Fruit fly (Drosophila melanogaster) whole organism, embryonic: Measurements from ENCODE around the gene Sodh2.

ENCODE experiments used
- Blimp-1 ChIP-seq: fragments of 200-800 bp; sonication (Bioruptor generic); optimal IDR thresholded peaks from 3 replicates; lab custom pipeline; 2018; ENCODE audit warnings: missing biosample characterization, missing genetic modification characterization, mild to moderate bottlenecking, moderate library complexity, missing genetic modification reagents
- Bteb2 ChIP-seq: fragments of 200-800 bp; sonication (Bioruptor generic); optimal IDR thresholded peaks from 2 replicates; lab custom pipeline; 2016; ENCODE audit warnings: missing biosample characterization, missing genetic modification characterization
- CG10654 ChIP-seq: fragments of 200-800 bp; sonication (Bioruptor generic); optimal IDR thresholded peaks from 2 replicates; lab custom pipeline; 2016; ENCODE audit warnings: missing biosample characterization, missing genetic modification characterization
- CG11560 ChIP-seq: fragments of 200-800 bp; sonication (Bioruptor generic); IDR thresholded peaks from 3 replicates; pipeline ENCODE4 v1.3.6; 2022; ENCODE audit warnings: missing biosample characterization, missing genetic modification characterization
- CG11695 ChIP-seq: fragments of 200-800 bp; sonication (Bioruptor generic); IDR thresholded peaks from 3 replicates; pipeline ENCODE4 v1.3.6; 2022; ENCODE audit warnings: missing biosample characterization, missing genetic modification characterization
- CG12071 ChIP-seq: fragments of 200-800 bp; sonication (Bioruptor generic); optimal IDR thresholded peaks from 3 replicates; lab custom pipeline; 2018; ENCODE audit warnings: missing biosample characterization, mild to moderate bottlenecking, missing genetic modification characterization
- CG12236 ChIP-seq: fragments of 200-800 bp; sonication (Bioruptor generic); optimal IDR thresholded peaks from 2 replicates; lab custom pipeline; 2016; ENCODE audit warnings: missing biosample characterization, missing genetic modification characterization
- CG12769 ChIP-seq: fragments of 200-800 bp; sonication (Bioruptor generic); optimal IDR thresholded peaks from 2 replicates; lab custom pipeline; 2019; ENCODE audit warnings: missing biosample characterization, mild to moderate bottlenecking, missing genetic modification characterization, moderate library complexity
- CG14014 ChIP-seq: fragments of 200-800 bp; sonication (Bioruptor generic); IDR thresholded peaks from 2 replicates; pipeline ENCODE4 v1.3.6; 2022; ENCODE audit warnings: missing biosample characterization, missing genetic modification characterization
- CG14710 ChIP-seq: fragments of 200-800 bp; sonication (Bioruptor generic); optimal IDR thresholded peaks from 3 replicates; lab custom pipeline; 2019; ENCODE audit warnings: missing biosample characterization, mild to moderate bottlenecking, missing genetic modification characterization, moderate library complexity
- CG1529 ChIP-seq: fragments of 200-800 bp; sonication (Bioruptor generic); optimal IDR thresholded peaks from 3 replicates; lab custom pipeline; 2018; ENCODE audit warnings: missing biosample characterization, missing genetic modification characterization
- CG16815 ChIP-seq: fragments of 200-800 bp; sonication (Bioruptor generic); optimal IDR thresholded peaks from 3 replicates; lab custom pipeline; 2017; ENCODE audit warnings: missing biosample characterization, mild to moderate bottlenecking, missing genetic modification characterization
- CG17359 ChIP-seq: fragments of 200-800 bp; sonication (Bioruptor generic); optimal IDR thresholded peaks from 3 replicates; lab custom pipeline; 2018; ENCODE audit warnings: missing biosample characterization, mild to moderate bottlenecking, missing genetic modification characterization, moderate library complexity
- CG1832 ChIP-seq: fragments of 200-800 bp; sonication (Bioruptor generic); optimal IDR thresholded peaks from 2 replicates; lab custom pipeline; 2017; ENCODE audit warnings: missing biosample characterization, mild to moderate bottlenecking, missing genetic modification characterization, inconsistent platforms
- CG2116 ChIP-seq: fragments of 200-800 bp; sonication (Bioruptor generic); optimal IDR thresholded peaks from 3 replicates; lab custom pipeline; 2018; ENCODE audit warnings: missing biosample characterization, mild to moderate bottlenecking, missing genetic modification characterization
- CG2678 ChIP-seq: fragments of 200-800 bp; sonication (Bioruptor generic); optimal IDR thresholded peaks from 3 replicates; lab custom pipeline; 2019; ENCODE audit warnings: missing biosample characterization, mild to moderate bottlenecking, missing genetic modification characterization, moderate library complexity
- CG30403 ChIP-seq: fragments of 200-800 bp; sonication (Bioruptor generic); optimal IDR thresholded peaks from 3 replicates; lab custom pipeline; 2016; ENCODE audit warnings: missing biosample characterization, missing genetic modification characterization
- CG31224 ChIP-seq: fragments of 200-800 bp; sonication (Bioruptor generic); IDR thresholded peaks from 2 replicates; pipeline ENCODE4 v1.3.6; 2022; ENCODE audit warnings: missing biosample characterization, missing genetic modification characterization
- CG31388 ChIP-seq: fragments of 200-800 bp; sonication (Bioruptor generic); optimal IDR thresholded peaks from 2 replicates; lab custom pipeline; 2016; ENCODE audit warnings: missing biosample characterization, missing genetic modification characterization
- CG33213 ChIP-seq: fragments of 200-800 bp; sonication (Bioruptor generic); optimal IDR thresholded peaks from 3 replicates; lab custom pipeline; 2016; ENCODE audit warnings: missing biosample characterization, missing genetic modification characterization
- CG3995 ChIP-seq: fragments of 200-800 bp; sonication (Bioruptor generic); optimal IDR thresholded peaks from 3 replicates; lab custom pipeline; 2016; ENCODE audit warnings: missing biosample characterization, missing genetic modification characterization
- CG42726 ChIP-seq: fragments of 200-800 bp; sonication (Bioruptor generic); IDR thresholded peaks from 2 replicates; pipeline ENCODE4 v1.3.6; 2022; ENCODE audit warnings: missing biosample characterization, missing genetic modification characterization; ENCODE audit not compliant: partially characterized antibody
- CG4617 ChIP-seq: fragments of 200-800 bp; sonication (Bioruptor generic); optimal IDR thresholded peaks from 3 replicates; lab custom pipeline; 2016; ENCODE audit warnings: missing biosample characterization, missing genetic modification characterization, borderline replicate concordance
- CG7357 ChIP-seq: fragments of 200-800 bp; sonication (Bioruptor generic); IDR thresholded peaks from 3 replicates; pipeline ENCODE4 v1.3.6; 2022; ENCODE audit warnings: missing biosample characterization, missing genetic modification characterization
- CG7786 ChIP-seq: fragments of 200-800 bp; sonication (Bioruptor generic); optimal IDR thresholded peaks from 2 replicates; lab custom pipeline; 2016; ENCODE audit warnings: missing biosample characterization, missing genetic modification characterization
- CG8281 ChIP-seq: fragments of 200-800 bp; sonication (Bioruptor generic); optimal IDR thresholded peaks from 2 replicates; lab custom pipeline; 2018; ENCODE audit warnings: missing biosample characterization, mild to moderate bottlenecking, missing genetic modification characterization, moderate library complexity
- CG8359 ChIP-seq: fragments of 200-800 bp; sonication (Bioruptor generic); optimal IDR thresholded peaks from 2 replicates; lab custom pipeline; 2017; ENCODE audit warnings: missing biosample characterization, mild to moderate bottlenecking, missing genetic modification characterization, borderline replicate concordance
- CG8478 ChIP-seq: fragments of >200 bp; optimal IDR thresholded peaks from 2 replicates; lab custom pipeline; 2018
- CG9932 ChIP-seq: fragments of 200-800 bp; sonication (Bioruptor generic); IDR thresholded peaks from 2 replicates; pipeline ENCODE4 v1.3.6; 2022; ENCODE audit warnings: missing biosample characterization, missing genetic modification characterization
- Hr39 ChIP-seq: fragments of >200 bp; optimal IDR thresholded peaks from 2 replicates; lab custom pipeline; 2017
- Meics ChIP-seq: fragments of 200-800 bp; sonication (Bioruptor generic); optimal IDR thresholded peaks from 2 replicates; lab custom pipeline; 2017; ENCODE audit warnings: missing biosample characterization, mild to moderate bottlenecking, missing genetic modification characterization
- Nf-YB ChIP-seq: fragments of 200-800 bp; sonication (Bioruptor generic); optimal IDR thresholded peaks from 3 replicates; lab custom pipeline; 2019; ENCODE audit warnings: missing biosample characterization, mild to moderate bottlenecking, missing genetic modification characterization, moderate library complexity
- Rx ChIP-seq: fragments of 200-800 bp; sonication (Bioruptor generic); IDR thresholded peaks from 2 replicates; pipeline ENCODE4 v1.3.6; 2022; ENCODE audit warnings: missing biosample characterization, missing genetic modification characterization
- Trl ChIP-seq, 3 experiments: fragments of >200 bp in 2 of 3; fragments of 200-800 bp in 1 of 3; sonication (Bioruptor generic) in 1 of 3; optimal IDR thresholded peaks; 2 replicates in 1 of 3; 3 replicates in 2 of 3; lab custom pipeline; 2016 to 2017; ENCODE audit warnings: missing biosample characterization in 1 of 3, missing genetic modification characterization in 1 of 3
- Xrp1 ChIP-seq: fragments of 200-800 bp; sonication (Bioruptor generic); IDR thresholded peaks from 2 replicates; pipeline ENCODE4 v1.3.6; 2022; ENCODE audit warnings: missing biosample characterization, missing genetic modification characterization
- ab ChIP-seq: fragments of 200-800 bp; sonication (Bioruptor generic); optimal IDR thresholded peaks from 2 replicates; lab custom pipeline; 2016; ENCODE audit warnings: missing biosample characterization, missing genetic modification characterization
- az2 ChIP-seq: fragments of 200-800 bp; sonication (Bioruptor generic); optimal IDR thresholded peaks from 3 replicates; lab custom pipeline; 2016; ENCODE audit warnings: missing biosample characterization, missing genetic modification characterization
- chn ChIP-seq: fragments of 200-800 bp; sonication (Bioruptor generic); optimal IDR thresholded peaks from 2 replicates; lab custom pipeline; 2016; ENCODE audit warnings: missing biosample characterization, missing genetic modification characterization
- dimm ChIP-seq: fragments of 200-800 bp; sonication (Bioruptor generic); IDR thresholded peaks from 2 replicates; pipeline ENCODE4 v1.3.6; 2022; ENCODE audit warnings: missing biosample characterization, missing genetic modification characterization
- esg ChIP-seq: fragments of 200-800 bp; sonication (Bioruptor generic); conservative IDR thresholded peaks from 2 replicates; pipeline ENCODE4 v1.3.6; 2022; ENCODE audit warnings: missing biosample characterization, missing genetic modification characterization
- hbn ChIP-seq: fragments of 200-800 bp; sonication (Bioruptor generic); IDR thresholded peaks from 2 replicates; pipeline ENCODE4 v1.3.6; 2022; ENCODE audit warnings: missing biosample characterization, missing genetic modification characterization; ENCODE audit not compliant: partially characterized antibody
- ind ChIP-seq: fragments of 200-800 bp; sonication (Bioruptor generic); optimal IDR thresholded peaks from 3 replicates; lab custom pipeline; 2016; ENCODE audit warnings: missing biosample characterization, missing genetic modification characterization
- insv ChIP-seq, 2 experiments: fragments of 200-800 bp; sonication (Bioruptor generic); optimal IDR thresholded peaks; 3 replicates each; lab custom pipeline; 2016 to 2018; ENCODE audit warnings: missing biosample characterization in 2 of 2, missing genetic modification characterization in 2 of 2
- ken ChIP-seq: fragments of 200-800 bp; sonication (Bioruptor generic); IDR thresholded peaks from 3 replicates; pipeline ENCODE4 v1.3.6; 2022; ENCODE audit warnings: missing biosample characterization, missing genetic modification characterization
- kni ChIP-seq: fragments of 200-800 bp; sonication (Bioruptor generic); optimal IDR thresholded peaks from 3 replicates; lab custom pipeline; 2017; ENCODE audit warnings: mild to moderate bottlenecking, missing biosample characterization, missing genetic modification reagents, missing genetic modification characterization
- onecut ChIP-seq: fragments of 200-800 bp; sonication (Bioruptor generic); IDR thresholded peaks from 2 replicates; pipeline ENCODE4 v1.3.6; 2022; ENCODE audit warnings: missing biosample characterization, missing genetic modification characterization
- prd ChIP-seq, 3 experiments: fragments of >200 bp in 2 of 3; fragments of 200-800 bp in 1 of 3; sonication (Bioruptor generic) in 1 of 3; optimal IDR thresholded peaks in 2 of 3; IDR thresholded peaks in 1 of 3; 2 replicates in 2 of 3; 3 replicates in 1 of 3; pipeline versions ENCODE4 v1.3.6 to Lab custom; 2017 to 2022; ENCODE audit warnings: missing biosample characterization in 1 of 3, missing genetic modification characterization in 1 of 3
- sens ChIP-seq: fragments of 200-800 bp; sonication (Bioruptor generic); peaks from one replicate; lab custom pipeline; 2016; ENCODE audit warnings: missing biosample characterization, missing genetic modification characterization
- ssp ChIP-seq: fragments of 200-800 bp; sonication (Bioruptor generic); IDR thresholded peaks from 2 replicates; pipeline ENCODE4 v1.3.6; 2022; ENCODE audit warnings: missing biosample characterization, missing genetic modification characterization
- sug ChIP-seq: fragments of 200-800 bp; optimal IDR thresholded peaks from 2 replicates; lab custom pipeline; 2019; ENCODE audit warnings: missing biosample characterization, mild to moderate bottlenecking, missing genetic modification characterization, moderate library complexity
- zfh1 ChIP-seq: fragments of 200-800 bp; sonication (Bioruptor generic); IDR thresholded peaks from 3 replicates; pipeline ENCODE4 v1.3.6; 2022; ENCODE audit warnings: missing biosample characterization, missing genetic modification characterization

Sodh2 gene

dm6 chr3R:10852232-10852774, 23.9 kb upstream of the Sodh2 start, which contains the start of gene CG4565 (continued):
- TF ChIP-seq CG7786 (GFP tag; lab: Kevin White, UChicago) (no peak), CG12236 (no peak), CG33213 (no peak), CG16815 (GFP tag; lab: Kevin White, UChicago) (no peak), CG1832 (GFP tag; lab: Kevin White, UChicago) (no peak), esg (GFP tag; lab: Robert Waterston, UW) (no peak), Hr39 (lab: Kevin White, UChicago) (no peak), az2 (GFP tag; lab: Kevin White, UChicago) (no peak), CG8478 (lab: Kevin White, UChicago) (no peak), Rx (GFP tag; lab: Robert Waterston, UW) (no peak), CG9932 (no peak), CG8359 (GFP tag; lab: Kevin White, UChicago) (no peak), sens (GFP tag; lab: Kevin White, UChicago) (peak; percentile 13), ind (no peak), hbn (no peak), CG31224 (GFP tag; lab: Robert Waterston, UW) (peak; percentile 99), CG14014 (GFP tag; lab: Robert Waterston, UW) (no peak), zfh1 (GFP tag; lab: Robert Waterston, UW) (no peak), CG8281 (tag; lab: Kevin White, UChicago) (no peak), Nf-YB (GFP tag; lab: Kevin White, UChicago) (peak; percentile 79), prd (optimal IDR thresholded peaks at IDR 0.05; lab: Kevin White, UChicago) (no peak), prd (GFP tag; IDR thresholded peaks at IDR 0.05; lab: Robert Waterston, UW) (no peak), ssp (no peak), Bteb2 (GFP tag; lab: Kevin White, UChicago) (no peak), CG2678 (tag; lab: Kevin White, UChicago) (no peak), CG11695 (no peak), CG10654 (GFP tag; lab: Kevin White, UChicago) (no peak), CG12769 (tag; lab: Kevin White, UChicago) (no peak), CG14710 (tag; lab: Kevin White, UChicago) (peak; percentile 26), Xrp1 (GFP tag; lab: Robert Waterston, UW) (no peak), CG3995 (GFP tag; lab: Kevin White, UChicago) (no peak), CG31388 (no peak), Meics (no peak), CG2116 (GFP tag; lab: Kevin White, UChicago) (no peak), CG11560 (tag; lab: Robert Waterston, UW) (no peak), Blimp-1 (no peak), CG30403 (GFP tag; lab: Kevin White, UChicago) (no peak), kni (GFP tag; lab: Kevin White, UChicago) (peak; percentile 49), chn (GFP tag; lab: Kevin White, UChicago) (no peak), dimm (no peak), onecut (GFP tag; lab: Robert Waterston, UW) (peak; percentile 96), CG7357 (GFP tag; lab: Robert Waterston, UW) (no peak), CG12071 (GFP tag; lab: Kevin White, UChicago) (no peak), insv (GFP tag; optimal IDR thresholded peaks at IDR 0.05; lab: Kevin White, UChicago) (peak in 1 of 2 experiments; percentile 19), ab (no peak), CG17359 (tag; lab: Kevin White, UChicago) (no peak), sug (tag; lab: Kevin White, UChicago) (peak; percentile 7), CG4617 (GFP tag; lab: Kevin White, UChicago) (no peak), CG1529 (GFP tag; lab: Kevin White, UChicago) (no peak), Trl (optimal IDR thresholded peaks at IDR 0.05; lab: Kevin White, UChicago) (no peak), Trl (GFP tag; optimal IDR thresholded peaks at IDR 0.05; lab: Kevin White, UChicago) (no peak), ken (GFP tag; lab: Robert Waterston, UW) (no peak), CG42726 (0 out of 2 replicates have a peak, but pooled peaks have one; percentile 29)
